Fruit fly (Drosophila melanogaster) whole organism, wandering third instar larva: ENCODE results near the gene Osi7.

Source experiments
- CrebA ChIP-seq: fragments of 200-800 bp; sonication (Bioruptor generic); optimal IDR thresholded peaks from 2 replicates; lab custom pipeline; 2016; ENCODE audit warnings: missing biosample characterization, mild to moderate bottlenecking, missing genetic modification characterization, borderline replicate concordance
- GATAd ChIP-seq: sonication (Bioruptor generic); optimal IDR thresholded peaks from 2 replicates; lab custom pipeline; 2016; ENCODE audit warnings: missing biosample characterization, missing genetic modification characterization
- sage ChIP-seq: fragments of 200-800 bp; sonication (Bioruptor generic); optimal IDR thresholded peaks from 2 replicates; lab custom pipeline; 2016; ENCODE audit warnings: missing biosample characterization, mild to moderate bottlenecking, missing genetic modification characterization

dm6 chr3R:6265890-6266289 lies 17.1 kb downstream of the Osi7 start, which contains the start of gene Osi10b:
- TF ChIP-seq sage (GFP tag; lab: Kevin White, UChicago) (no peak), CrebA (GFP tag; lab: Kevin White, UChicago) (no peak), GATAd (GFP tag; lab: Kevin White, UChicago) (no peak)
